Worm (Caenorhabditis elegans) whole organism, late embryonic: ENCODE data around the gene ZK856.19.
A peak's percentile ranks its signal among the peaks of the same experiment; 100 is the strongest.

ENCODE experiments used
- T23F11.4 ChIP-seq: fragments of 200-800 bp; sonication (Bioruptor generic); optimal IDR thresholded peaks from 2 replicates; lab custom pipeline; 2018; ENCODE audit warnings: mild to moderate bottlenecking, missing genetic modification characterization, missing compliant biosample characterization
- Y22D7AL.16 ChIP-seq: sonication (generic microtip); optimal IDR thresholded peaks from 2 replicates; lab custom pipeline; 2016; ENCODE audit warnings: missing genetic modification characterization, missing compliant biosample characterization
- ama-1 ChIP-seq: fragments of 150-350 bp; optimal IDR thresholded peaks from 2 replicates; lab custom pipeline; 2014
- ceh-14 ChIP-seq: sonication (generic microtip); optimal IDR thresholded peaks from 2 replicates; lab custom pipeline; 2016; ENCODE audit warnings: missing genotype, missing genetic modification characterization, missing compliant biosample characterization
- ceh-18 ChIP-seq: sonication (generic microtip); optimal IDR thresholded peaks from 2 replicates; lab custom pipeline; 2016; ENCODE audit warnings: missing genetic modification characterization, missing compliant biosample characterization
- ceh-22 ChIP-seq: sonication (generic microtip); optimal IDR thresholded peaks from 2 replicates; lab custom pipeline; 2017; ENCODE audit warnings: missing biosample characterization, missing genetic modification characterization
- ceh-24 ChIP-seq: sonication (generic microtip); optimal IDR thresholded peaks from 2 replicates; lab custom pipeline; 2016; ENCODE audit warnings: mild to moderate bottlenecking, missing genetic modification characterization, missing compliant biosample characterization
- ceh-34 ChIP-seq: sonication (generic microtip); optimal IDR thresholded peaks from 2 replicates; lab custom pipeline; 2016; ENCODE audit warnings: mild to moderate bottlenecking, missing genetic modification characterization, missing compliant biosample characterization
- ceh-45 ChIP-seq: fragments of 200-800 bp; sonication (Bioruptor generic); IDR thresholded peaks from 2 replicates; pipeline ENCODE4 v1.3.6; 2022; ENCODE audit warnings: missing genetic modification reagents, missing genetic modification characterization, missing compliant biosample characterization
- dmd-4 ChIP-seq: sonication (generic microtip); optimal IDR thresholded peaks from 2 replicates; lab custom pipeline; 2016; ENCODE audit warnings: borderline replicate concordance, missing genetic modification characterization, missing compliant biosample characterization
- elt-2 ChIP-seq: sonication (generic microtip); optimal IDR thresholded peaks from 2 replicates; lab custom pipeline; 2016; ENCODE audit warnings: missing genetic modification reagents, missing genetic modification characterization, missing compliant biosample characterization
- elt-4 ChIP-seq: sonication (generic microtip); optimal IDR thresholded peaks from 2 replicates; lab custom pipeline; 2016; ENCODE audit warnings: missing genetic modification characterization, missing compliant biosample characterization
- eyg-1 ChIP-seq: sonication (generic microtip); optimal IDR thresholded peaks from 2 replicates; lab custom pipeline; 2016; ENCODE audit warnings: missing genotype, missing genetic modification characterization, missing compliant biosample characterization
- fax-1 ChIP-seq: sonication (generic microtip); optimal IDR thresholded peaks from 2 replicates; lab custom pipeline; 2016; ENCODE audit warnings: missing genotype, missing genetic modification characterization, missing compliant biosample characterization
- fkh-10 ChIP-seq: fragments of 150-350 bp; optimal IDR thresholded peaks from 2 replicates; lab custom pipeline; 2014; ENCODE audit warnings: missing biosample characterization, missing genetic modification reagents, missing genetic modification characterization
- hlh-30 ChIP-seq: sonication (generic microtip); optimal IDR thresholded peaks from 2 replicates; lab custom pipeline; 2017; ENCODE audit warnings: antibody characterized with exemption, missing genetic modification characterization, missing compliant biosample characterization; ENCODE audit not compliant: insufficient read depth
- lim-6 ChIP-seq: sonication (generic microtip); optimal IDR thresholded peaks from 2 replicates; lab custom pipeline; 2016; ENCODE audit warnings: missing genetic modification characterization, missing compliant biosample characterization
- mec-3 ChIP-seq: sonication (generic microtip); optimal IDR thresholded peaks from 2 replicates; lab custom pipeline; 2016; ENCODE audit warnings: borderline replicate concordance, missing genetic modification characterization, missing compliant biosample characterization
- nfya-1 ChIP-seq: sonication (generic microtip); optimal IDR thresholded peaks from 2 replicates; lab custom pipeline; 2017; ENCODE audit warnings: missing genetic modification characterization, mild to moderate bottlenecking, missing compliant biosample characterization, antibody characterized with exemption, moderate library complexity
- nhr-11 ChIP-seq: fragments of 150-350 bp; optimal IDR thresholded peaks from 2 replicates; lab custom pipeline; 2014; ENCODE audit warnings: missing biosample characterization, missing genetic modification characterization
- npax-4 ChIP-seq: sonication (generic microtip); optimal IDR thresholded peaks from 2 replicates; lab custom pipeline; 2016; ENCODE audit warnings: missing genetic modification characterization, missing compliant biosample characterization
- odd-2 ChIP-seq: sonication (generic microtip); optimal IDR thresholded peaks from 2 replicates; lab custom pipeline; 2017; ENCODE audit warnings: antibody characterized with exemption, mild to moderate bottlenecking, missing genetic modification characterization, missing compliant biosample characterization
- pag-3 ChIP-seq: sonication (generic microtip); optimal IDR thresholded peaks from 2 replicates; lab custom pipeline; 2016; ENCODE audit warnings: missing compliant biosample characterization, missing genetic modification characterization, borderline replicate concordance
- pax-1 ChIP-seq: fragments of 150-350 bp; optimal IDR thresholded peaks from 2 replicates; lab custom pipeline; 2014; ENCODE audit warnings: missing biosample characterization, missing genetic modification characterization
- pha-4 ChIP-seq: fragments of 150-350 bp; optimal IDR thresholded peaks from 2 replicates; lab custom pipeline; 2018; ENCODE audit warnings: missing biosample characterization, missing genetic modification reagents, missing genetic modification characterization
- pqm-1 ChIP-seq: sonication (generic microtip); optimal IDR thresholded peaks from 2 replicates; lab custom pipeline; 2016; ENCODE audit warnings: missing genetic modification characterization, missing compliant biosample characterization
- ref-2 ChIP-seq: sonication (generic microtip); optimal IDR thresholded peaks from 2 replicates; lab custom pipeline; 2016; ENCODE audit warnings: missing genetic modification characterization, missing compliant biosample characterization
- sox-4 ChIP-seq: sonication (generic microtip); optimal IDR thresholded peaks from 2 replicates; lab custom pipeline; 2017; ENCODE audit warnings: mild to moderate bottlenecking, missing genetic modification characterization, inconsistent platforms, missing compliant biosample characterization
- syd-9 ChIP-seq: sonication (generic microtip); optimal IDR thresholded peaks from 2 replicates; lab custom pipeline; 2016; ENCODE audit warnings: mild to moderate bottlenecking, missing genetic modification characterization, moderate library complexity, missing compliant biosample characterization
- unc-3 ChIP-seq, 2 experiments: fragments of 200-800 bp in 1 of 2; sonication (Bioruptor generic) in 1 of 2; sonication (generic microtip) in 1 of 2; conservative IDR thresholded peaks in 1 of 2; optimal IDR thresholded peaks in 1 of 2; 2 replicates each; pipeline versions ENCODE4 v1.3.6 to Lab custom; 2016 to 2022; ENCODE audit warnings: missing compliant biosample characterization in 2 of 2, missing genetic modification characterization in 2 of 2, missing genetic modification reagents in 1 of 2
- unc-42 ChIP-seq: sonication (generic microtip); optimal IDR thresholded peaks from 2 replicates; lab custom pipeline; 2016; ENCODE audit warnings: missing genotype, missing genetic modification characterization, missing compliant biosample characterization
- unc-55 ChIP-seq: sonication (generic microtip); optimal IDR thresholded peaks from 2 replicates; lab custom pipeline; 2017; ENCODE audit warnings: missing biosample characterization, missing genetic modification reagents, missing genetic modification characterization
- zip-5 ChIP-seq: sonication (generic microtip); optimal IDR thresholded peaks from 2 replicates; lab custom pipeline; 2016; ENCODE audit warnings: missing genetic modification characterization, missing compliant biosample characterization
- ztf-16 ChIP-seq: sonication (generic microtip); optimal IDR thresholded peaks from 2 replicates; lab custom pipeline; 2017; ENCODE audit warnings: missing genetic modification characterization, missing compliant biosample characterization

Gene ZK856.19

DNA sequence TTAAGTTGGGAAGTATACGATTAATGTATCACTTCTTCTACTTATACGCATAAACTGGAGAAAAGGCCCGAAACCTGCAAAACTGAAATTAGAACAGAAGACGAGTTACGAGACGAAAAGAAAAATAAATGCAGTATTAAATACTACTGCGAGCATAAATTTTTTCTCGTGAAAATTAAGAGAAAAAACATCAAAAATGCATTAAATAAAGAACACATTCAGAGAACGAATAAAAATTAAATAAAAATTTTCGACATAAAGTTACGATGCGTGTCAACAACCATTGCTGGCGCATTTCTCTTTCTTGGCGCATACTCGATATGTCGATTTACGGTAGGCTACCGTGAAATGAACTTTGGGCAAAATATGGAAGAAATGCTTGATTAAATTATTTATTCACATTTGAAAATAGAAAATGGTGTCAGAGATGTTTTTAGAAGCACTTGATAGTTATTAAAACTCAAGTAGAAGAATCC lies at the start of gene ZK856.19, which contains the start of gene ZK856.11:
Gene ZK856.19 (minus strand): TSS at position 51 of the 476 bp plus-strand sequence.
Gene ZK856.11 (minus strand): TSS at position 76 of the 476 bp plus-strand sequence.
- TF ChIP-seq ceh-22 (tag; lab: Kevin White, UChicago) = no peak
- TF ChIP-seq hlh-30 (tag; lab: Kevin White, UChicago) = no peak
- TF ChIP-seq ceh-45 (GFP tag; lab: Robert Waterston, UW) = no peak
- no peak for TF ChIP-seq unc-55 (GFP tag; lab: Kevin White, UChicago)
- no peak for TF ChIP-seq eyg-1
- no peak for TF ChIP-seq zip-5 (tag; lab: Kevin White, UChicago)
- no peak for TF ChIP-seq T23F11.4 (GFP tag; lab: Kevin White, UChicago)
- TF ChIP-seq unc-3 (GFP tag; conservative IDR thresholded peaks at IDR 0.05; lab: Robert Waterston, UW) = no peak
- no peak for TF ChIP-seq unc-3 (tag; optimal IDR thresholded peaks at IDR 0.05; lab: Kevin White, UChicago)
- TF ChIP-seq sox-4 (tag; lab: Kevin White, UChicago) = no peak
- TF ChIP-seq syd-9 (tag; lab: Kevin White, UChicago) = no peak
- TF ChIP-seq nfya-1 (tag; lab: Kevin White, UChicago) = peak; percentile 21
- no peak for TF ChIP-seq npax-4 (tag; lab: Kevin White, UChicago)
- TF ChIP-seq unc-42 = peak; percentile 20

DNA sequence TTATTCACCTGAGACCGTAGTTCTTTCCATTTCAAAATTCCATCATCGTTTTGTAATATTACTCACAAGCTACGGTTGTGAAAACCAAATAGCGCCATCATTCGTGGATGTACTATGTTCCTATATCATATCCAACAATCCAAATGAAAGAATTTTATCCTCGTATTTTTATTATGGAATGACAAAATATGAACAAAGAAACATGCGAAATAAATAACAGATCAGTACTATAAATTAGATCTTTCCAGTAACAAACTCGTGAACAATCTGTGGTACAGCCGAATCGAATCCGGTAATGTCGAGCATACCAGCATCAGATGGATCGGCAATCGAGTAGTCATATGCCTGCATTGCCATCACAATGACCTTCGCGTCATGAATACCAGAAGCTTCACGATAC lies 48.0 kb upstream of the ZK856.19 start:
- TF ChIP-seq ceh-14 (tag; lab: Kevin White, UChicago) = no peak
- no peak for TF ChIP-seq ref-2
- no peak for TF ChIP-seq pax-1 (tag; lab: Kevin White, UChicago)
- no peak for TF ChIP-seq Y22D7AL.16 (tag; lab: Kevin White, UChicago)
- no peak for TF ChIP-seq dmd-4 (tag; lab: Kevin White, UChicago)
- TF ChIP-seq mec-3 (tag; lab: Kevin White, UChicago) = no peak
- TF ChIP-seq zip-5 (tag; lab: Kevin White, UChicago) = no peak
- no peak for TF ChIP-seq T23F11.4 (GFP tag; lab: Kevin White, UChicago)
- TF ChIP-seq npax-4 (tag; lab: Kevin White, UChicago) = no peak
- TF ChIP-seq ztf-16 (tag; lab: Kevin White, UChicago) = no peak
- TF ChIP-seq ceh-18 (tag; lab: Kevin White, UChicago) = no peak
- TF ChIP-seq nhr-11 (tag; lab: Kevin White, UChicago) = no peak
- TF ChIP-seq pha-4 = no peak
- TF ChIP-seq fkh-10 (GFP tag; lab: Kevin White, UChicago) = no peak
- no peak for TF ChIP-seq elt-4 (tag; lab: Kevin White, UChicago)
- no peak for TF ChIP-seq sox-4 (tag; lab: Kevin White, UChicago)

DNA sequence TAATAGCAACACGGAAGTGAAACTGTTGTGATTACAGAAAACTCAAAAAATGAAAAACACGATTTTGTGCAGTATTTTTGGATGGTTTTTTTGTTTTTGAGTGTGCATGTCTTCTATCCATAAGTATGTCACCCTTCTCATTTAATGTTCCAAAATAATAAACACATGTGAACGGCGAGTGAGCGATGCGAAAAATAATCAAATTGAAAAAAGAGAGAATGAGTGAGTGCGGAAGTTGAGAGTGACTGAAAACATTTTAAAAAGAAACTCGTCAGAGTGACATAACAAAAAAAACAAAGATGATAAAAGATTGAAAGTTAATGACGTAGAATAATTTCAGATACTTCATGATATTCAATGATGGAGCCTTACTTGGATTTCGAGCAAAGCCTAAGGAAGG lies 44.8 kb upstream of the ZK856.19 start:
- TF ChIP-seq pqm-1 (tag; lab: Kevin White, UChicago) (no peak), elt-4 (tag; lab: Kevin White, UChicago) (no peak), odd-2 (tag; lab: Kevin White, UChicago) (no peak), lim-6 (tag; lab: Kevin White, UChicago) (no peak), pag-3 (no peak), ref-2 (no peak), ceh-24 (tag; lab: Kevin White, UChicago) (no peak), npax-4 (tag; lab: Kevin White, UChicago) (no peak), unc-55 (GFP tag; lab: Kevin White, UChicago) (no peak), pha-4 (no peak), ceh-34 (no peak), T23F11.4 (GFP tag; lab: Kevin White, UChicago) (no peak), hlh-30 (tag; lab: Kevin White, UChicago) (no peak), ceh-22 (tag; lab: Kevin White, UChicago) (no peak), elt-2 (tag; lab: Kevin White, UChicago) (no peak), syd-9 (tag; lab: Kevin White, UChicago) (no peak), fax-1 (no peak), ama-1 (no peak)
